Worm (Caenorhabditis elegans) whole organism, L3 larva: ENCODE results near the gene C43D7.4.

Experiments
- ceh-16 ChIP-seq: sonication (generic microtip); optimal IDR thresholded peaks from 2 replicates; lab custom pipeline; 2017; ENCODE audit warnings: missing biosample characterization, missing genetic modification characterization
- fos-1 ChIP-seq: fragments of 150-350 bp; optimal IDR thresholded peaks from 2 replicates; lab custom pipeline; 2014; ENCODE audit warnings: missing biosample characterization, missing genetic modification characterization
- mdl-1 ChIP-seq: fragments of 150-350 bp; optimal IDR thresholded peaks from 2 replicates; lab custom pipeline; 2014; ENCODE audit warnings: missing biosample characterization, missing genetic modification characterization
- nhr-23 ChIP-seq: fragments of 150-350 bp; optimal IDR thresholded peaks from 2 replicates; lab custom pipeline; 2014; ENCODE audit warnings: missing biosample characterization, missing genetic modification reagents, missing genetic modification characterization
- nhr-25 ChIP-seq: sonication (generic microtip); optimal IDR thresholded peaks from 2 replicates; lab custom pipeline; 2017; ENCODE audit warnings: missing biosample characterization, missing genetic modification characterization
- pqm-1 ChIP-seq: fragments of 150-350 bp; optimal IDR thresholded peaks from 2 replicates; lab custom pipeline; 2017; ENCODE audit warnings: missing biosample characterization, missing genetic modification characterization, inconsistent platforms
- skn-1 ChIP-seq: fragments of 150-350 bp; optimal IDR thresholded peaks from 2 replicates; lab custom pipeline; 2014; ENCODE audit warnings: missing biosample characterization, missing genetic modification characterization

ce11 chrV:19279888-19280287 is 42.4 kb downstream of the C43D7.4 start, which contains the start of gene F21D9.8:
- no peak for TF ChIP-seq mdl-1 (tag; lab: Kevin White, UChicago)
- TF ChIP-seq pqm-1 (tag; lab: Kevin White, UChicago) = no peak
- no peak for TF ChIP-seq ceh-16 (tag; lab: Kevin White, UChicago)
- TF ChIP-seq nhr-25 (tag; lab: Kevin White, UChicago) = no peak
- TF ChIP-seq fos-1 = no peak
- TF ChIP-seq skn-1 (tag; lab: Kevin White, UChicago) = no peak
- TF ChIP-seq nhr-23 (tag; lab: Kevin White, UChicago) = no peak
